Fruit fly (Drosophila melanogaster): ENCODE measurements around the gene kto.
A peak's percentile ranks its signal among the peaks of the same experiment; 100 is the strongest.

kto gene

DNA sequence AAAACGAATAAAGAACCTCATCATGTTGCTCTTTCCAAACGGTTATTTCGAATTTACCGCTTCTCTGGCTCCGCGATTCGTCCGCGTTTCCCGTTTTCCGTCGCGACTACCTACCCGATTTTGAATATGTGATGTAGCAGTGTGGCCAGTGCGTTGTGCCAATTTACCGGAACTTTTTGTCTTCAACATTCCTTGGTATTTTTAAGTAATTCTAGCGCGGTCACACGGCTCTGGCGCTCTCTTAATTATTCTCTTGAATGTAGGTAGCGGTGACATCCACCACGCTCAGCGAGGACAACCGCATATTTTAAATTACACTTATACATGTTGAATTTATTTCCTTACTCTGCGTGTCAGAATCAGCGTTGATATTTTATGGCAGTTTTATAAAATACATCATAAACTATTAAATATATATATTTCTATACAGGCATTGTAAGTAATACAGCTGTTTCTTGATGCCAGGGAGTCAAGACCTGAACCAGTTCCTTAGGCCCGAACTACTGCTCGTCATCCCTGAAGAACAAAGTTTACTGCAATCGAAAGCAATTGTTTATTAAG is 42.9 kb upstream of the kto start, which contains the start of the genes CG42637, Gyc76C and SREBP (continued):
- TF ChIP-seq vnd (GFP tag; IDR thresholded peaks at IDR 0.05; ENCODE audit: partially characterized antibody) (no peak), zf30C (GFP tag; optimal IDR thresholded peaks at IDR 0.05) (no peak), CG6272 (GFP tag; IDR thresholded peaks at IDR 0.05) (no peak), gt (GFP tag; IDR thresholded peaks at IDR 0.05) (no peak), zfh1 (GFP tag; IDR thresholded peaks at IDR 0.05) (0 out of 3 replicates have a peak, but pooled peaks have one; percentile 36), CG10654 (GFP tag; optimal IDR thresholded peaks at IDR 0.05) (no peak), odd (GFP tag; optimal IDR thresholded peaks at IDR 0.05) (no peak), CG10462 (GFP tag; optimal IDR thresholded peaks at IDR 0.05) (no peak), Lim3 (GFP tag; IDR thresholded peaks at IDR 0.05) (no peak), bowl (GFP tag; IDR thresholded peaks at IDR 0.05) (no peak), tio (GFP tag; optimal IDR thresholded peaks at IDR 0.05) (no peak), E2f1 (GFP tag; IDR thresholded peaks at IDR 0.05) (peak; percentile 31; the same call in 1 of the 2 replicates), cato (GFP tag; optimal IDR thresholded peaks at IDR 0.05; ENCODE audit: borderline replicate concordance) (no peak), tup (GFP tag; optimal IDR thresholded peaks at IDR 0.05) (no peak), Atf6 (GFP tag; IDR thresholded peaks at IDR 0.05) (peak; percentile 4; the same call in 1 of the 2 replicates), CG30020 (tag; optimal IDR thresholded peaks at IDR 0.05) (peak; percentile 42), hbn (GFP tag; IDR thresholded peaks at IDR 0.05; ENCODE audit: partially characterized antibody) (0 out of 2 replicates have a peak, but pooled peaks have one; percentile 25), Doc2 (GFP tag; IDR thresholded peaks at IDR 0.05) (no peak), Blimp-1 (GFP tag; optimal IDR thresholded peaks at IDR 0.05) (no peak), crc (GFP tag; optimal IDR thresholded peaks at IDR 0.05) (no peak), CG13296 (GFP tag; optimal IDR thresholded peaks at IDR 0.05) (no peak), wor (GFP tag; IDR thresholded peaks at IDR 0.05) (no peak), CG31365 (tag; optimal IDR thresholded peaks at IDR 0.05) (no peak), CG12942 (GFP tag; optimal IDR thresholded peaks at IDR 0.05) (no peak), ro (GFP tag; IDR thresholded peaks at IDR 0.05) (no peak), btn (GFP tag; optimal IDR thresholded peaks at IDR 0.05) (no peak), Dfd (GFP tag; optimal IDR thresholded peaks at IDR 0.05) (no peak), CG7556 (GFP tag; optimal IDR thresholded peaks at IDR 0.05) (no peak), peb (GFP tag; IDR thresholded peaks at IDR 0.05) (no peak), Oli (tag; optimal IDR thresholded peaks at IDR 0.05) (no peak), bcd (GFP tag; optimal IDR thresholded peaks at IDR 0.05) (no peak), zfh2 (GFP tag; optimal IDR thresholded peaks at IDR 0.05) (no peak), ci (GFP tag; IDR thresholded peaks at IDR 0.05) (no peak; the same call in 1 of the 3 replicates), Atf-2 (GFP tag; optimal IDR thresholded peaks at IDR 0.05) (no peak), CG4404 (GFP tag; IDR thresholded peaks at IDR 0.05) (no peak), az2 (GFP tag; optimal IDR thresholded peaks at IDR 0.05) (no peak), amos (GFP tag; IDR thresholded peaks at IDR 0.05; ENCODE audit: partially characterized antibody) (peak; percentile 62; the same call in 1 of the 2 replicates), shn (GFP tag; optimal IDR thresholded peaks at IDR 0.05) (no peak), abd-A (tag; optimal IDR thresholded peaks at IDR 0.05) (peak; percentile 60), knrl (GFP tag; IDR thresholded peaks at IDR 0.05; ENCODE audit: partially characterized antibody) (peak; percentile 56; the same call in 2 of the 3 replicates), HLH3B (GFP tag; IDR thresholded peaks at IDR 0.05) (no peak), CG1529 (GFP tag; optimal IDR thresholded peaks at IDR 0.05) (no peak), cas (GFP tag; IDR thresholded peaks at IDR 0.05) (no peak), kah (GFP tag; optimal IDR thresholded peaks at IDR 0.05) (no peak), CG10543 (GFP tag; optimal IDR thresholded peaks at IDR 0.05) (no peak), bab2 (GFP tag; optimal IDR thresholded peaks at IDR 0.05) (no peak), disco-r (GFP tag; optimal IDR thresholded peaks at IDR 0.05) (no peak), Hr51 (GFP tag; optimal IDR thresholded peaks at IDR 0.05) (no peak), Xbp1 (GFP tag; optimal IDR thresholded peaks at IDR 0.05) (no peak), CG2129 (GFP tag; IDR thresholded peaks at IDR 0.05; ENCODE audit: partially characterized antibody) (no peak), CG2889 (GFP tag; IDR thresholded peaks at IDR 0.05) (no peak)

All from whole organism, embryonic.